Fruit fly (Drosophila melanogaster) whole organism, prepupa: ENCODE data around the gene CG46313.

ENCODE experiments used
- Blimp-1 ChIP-seq: fragments of 200-800 bp; sonication (Bioruptor generic); optimal IDR thresholded peaks from 3 replicates; lab custom pipeline; 2017; ENCODE audit warnings: missing biosample characterization, missing genetic modification characterization, mild to moderate bottlenecking, moderate library complexity, missing genetic modification reagents
- CG10631 ChIP-seq: fragments of 200-800 bp; sonication (Bioruptor generic); optimal IDR thresholded peaks from 2 replicates; lab custom pipeline; 2016; ENCODE audit warnings: missing biosample characterization, missing genetic modification characterization
- CG10669 ChIP-seq: fragments of 200-800 bp; sonication (Bioruptor generic); optimal IDR thresholded peaks from 3 replicates; lab custom pipeline; 2018; ENCODE audit warnings: missing biosample characterization, mild to moderate bottlenecking, missing genetic modification characterization, moderate library complexity
- CG11762 ChIP-seq: fragments of 200-800 bp; sonication (Bioruptor generic); optimal IDR thresholded peaks from 3 replicates; lab custom pipeline; 2016; ENCODE audit warnings: missing biosample characterization, missing genetic modification characterization; ENCODE audit not compliant: insufficient read depth
- CG15336 ChIP-seq: fragments of 200-800 bp; sonication (Bioruptor generic); IDR thresholded peaks from 2 replicates; pipeline ENCODE4 v1.3.6; 2022; ENCODE audit warnings: missing biosample characterization, missing genetic modification characterization
- CG1621 ChIP-seq: fragments of 200-800 bp; sonication (Bioruptor generic); optimal IDR thresholded peaks from 3 replicates; lab custom pipeline; 2018; ENCODE audit warnings: missing biosample characterization, mild to moderate bottlenecking, missing genetic modification characterization
- CG16779 ChIP-seq: fragments of 200-800 bp; sonication (Bioruptor generic); optimal IDR thresholded peaks from 3 replicates; lab custom pipeline; 2017; ENCODE audit warnings: missing biosample characterization, mild to moderate bottlenecking, missing genetic modification characterization
- CG3032 ChIP-seq: fragments of 200-800 bp; optimal IDR thresholded peaks from 2 replicates; lab custom pipeline; 2019; ENCODE audit warnings: missing biosample characterization, mild to moderate bottlenecking, missing genetic modification characterization, moderate library complexity
- CG34406 ChIP-seq: fragments of 200-800 bp; sonication (Bioruptor generic); optimal IDR thresholded peaks from 3 replicates; lab custom pipeline; 2016; ENCODE audit warnings: missing biosample characterization, missing genetic modification characterization
- CG4318 ChIP-seq: fragments of 200-800 bp; sonication (Bioruptor generic); optimal IDR thresholded peaks from 3 replicates; lab custom pipeline; 2017; ENCODE audit warnings: missing biosample characterization, mild to moderate bottlenecking, missing genetic modification characterization
- CG6276 ChIP-seq: fragments of 200-800 bp; sonication (Bioruptor generic); optimal IDR thresholded peaks from 2 replicates; lab custom pipeline; 2017; ENCODE audit warnings: missing biosample characterization, mild to moderate bottlenecking, missing genetic modification characterization
- CG6792 ChIP-seq: fragments of 200-800 bp; sonication (Bioruptor generic); optimal IDR thresholded peaks from 3 replicates; lab custom pipeline; 2016; ENCODE audit warnings: missing biosample characterization, missing genetic modification characterization
- CG6808 ChIP-seq: fragments of 200-800 bp; sonication (Bioruptor generic); optimal IDR thresholded peaks from 3 replicates; lab custom pipeline; 2017; ENCODE audit warnings: missing biosample characterization, missing genetic modification characterization, mild to moderate bottlenecking, moderate library complexity, missing genetic modification reagents
- CG6854 ChIP-seq: fragments of 200-800 bp; sonication (Bioruptor generic); optimal IDR thresholded peaks from 2 replicates; lab custom pipeline; 2017; ENCODE audit warnings: missing biosample characterization, mild to moderate bottlenecking, missing genetic modification characterization
- CG7368 ChIP-seq: fragments of 200-800 bp; sonication (Bioruptor generic); optimal IDR thresholded peaks from 3 replicates; lab custom pipeline; 2016; ENCODE audit warnings: missing biosample characterization, missing genetic modification characterization
- CG8119 ChIP-seq: fragments of 200-800 bp; sonication (Bioruptor generic); IDR thresholded peaks from 3 replicates; pipeline ENCODE4 v1.3.6; 2022; ENCODE audit warnings: missing biosample characterization, missing genetic modification characterization
- CG9139 ChIP-seq: fragments of 200-800 bp; sonication (Bioruptor generic); optimal IDR thresholded peaks from 3 replicates; lab custom pipeline; 2017; ENCODE audit warnings: missing biosample characterization, mild to moderate bottlenecking, missing genetic modification characterization
- Eip75B ChIP-seq: fragments of 200-800 bp; sonication (Bioruptor generic); optimal IDR thresholded peaks from 3 replicates; lab custom pipeline; 2016; ENCODE audit warnings: missing biosample characterization, missing genetic modification characterization
- Eip78C ChIP-seq: fragments of 200-800 bp; sonication (Bioruptor generic); peaks from one replicate; lab custom pipeline; 2016; ENCODE audit warnings: missing biosample characterization, missing genetic modification characterization
- Hr4 ChIP-seq: fragments of 200-800 bp; sonication (Bioruptor generic); optimal IDR thresholded peaks from 3 replicates; lab custom pipeline; 2016; ENCODE audit warnings: missing biosample characterization, missing genetic modification characterization
- Lpt ChIP-seq: fragments of 200-800 bp; sonication (Bioruptor generic); optimal IDR thresholded peaks from 3 replicates; lab custom pipeline; 2016; ENCODE audit warnings: missing biosample characterization, missing genetic modification characterization
- Smox ChIP-seq: fragments of 200-800 bp; sonication (Bioruptor generic); optimal IDR thresholded peaks from 3 replicates; lab custom pipeline; 2016; ENCODE audit warnings: missing biosample characterization, missing genetic modification characterization
- Sox102F ChIP-seq: fragments of 200-800 bp; sonication (Bioruptor generic); optimal IDR thresholded peaks from 2 replicates; lab custom pipeline; 2016; ENCODE audit warnings: missing biosample characterization, mild to moderate bottlenecking, missing genetic modification characterization
- Sox14 ChIP-seq: fragments of 200-800 bp; sonication (Bioruptor generic); optimal IDR thresholded peaks from 3 replicates; lab custom pipeline; 2016; ENCODE audit warnings: missing biosample characterization, missing genetic modification characterization
- Sox15 ChIP-seq: fragments of 200-800 bp; sonication (Bioruptor generic); optimal IDR thresholded peaks from 3 replicates; lab custom pipeline; 2016; ENCODE audit warnings: missing biosample characterization, missing genetic modification characterization
- achi ChIP-seq: fragments of 200-800 bp; sonication (Bioruptor generic); optimal IDR thresholded peaks from 3 replicates; lab custom pipeline; 2016; ENCODE audit warnings: missing biosample characterization, missing genetic modification characterization
- acj6 ChIP-seq: fragments of 200-800 bp; sonication (Bioruptor generic); optimal IDR thresholded peaks from 3 replicates; lab custom pipeline; 2016; ENCODE audit warnings: missing biosample characterization, missing genetic modification characterization
- cyc ChIP-seq: fragments of 200-800 bp; sonication (Bioruptor generic); optimal IDR thresholded peaks from 3 replicates; lab custom pipeline; 2016; ENCODE audit warnings: missing biosample characterization, missing genetic modification characterization
- dac ChIP-seq: fragments of 200-800 bp; sonication (Bioruptor generic); optimal IDR thresholded peaks from 2 replicates; lab custom pipeline; 2017; ENCODE audit warnings: missing biosample characterization, mild to moderate bottlenecking, missing genetic modification characterization
- dsx ChIP-seq: fragments of 200-800 bp; optimal IDR thresholded peaks from 3 replicates; lab custom pipeline; 2019; ENCODE audit warnings: missing biosample characterization, mild to moderate bottlenecking, missing genetic modification characterization, moderate library complexity; ENCODE audit not compliant: poor library complexity, severe bottlenecking
- eg ChIP-seq: fragments of 200-800 bp; sonication (Bioruptor generic); IDR thresholded peaks from 3 replicates; pipeline ENCODE4 v1.3.6; 2022; ENCODE audit warnings: missing biosample characterization, missing genetic modification characterization
- esn ChIP-seq: fragments of 200-800 bp; sonication (Bioruptor generic); optimal IDR thresholded peaks from 2 replicates; lab custom pipeline; 2016; ENCODE audit warnings: missing biosample characterization, mild to moderate bottlenecking, missing genetic modification characterization, moderate library complexity
- fd59A ChIP-seq: fragments of 200-800 bp; sonication (Bioruptor generic); optimal IDR thresholded peaks from 2 replicates; lab custom pipeline; 2017; ENCODE audit warnings: missing biosample characterization, mild to moderate bottlenecking, missing genetic modification characterization, missing genetic modification reagents
- lz ChIP-seq: fragments of 200-800 bp; sonication (Bioruptor generic); optimal IDR thresholded peaks from 3 replicates; lab custom pipeline; 2016; ENCODE audit warnings: missing biosample characterization, missing genetic modification characterization
- net ChIP-seq: fragments of 200-800 bp; sonication (Bioruptor generic); optimal IDR thresholded peaks from 3 replicates; lab custom pipeline; 2016; ENCODE audit warnings: missing biosample characterization, missing genetic modification characterization
- pdm3 ChIP-seq: fragments of 200-800 bp; sonication (Bioruptor generic); optimal IDR thresholded peaks from 3 replicates; lab custom pipeline; 2016; ENCODE audit warnings: missing biosample characterization, missing genetic modification characterization
- salr ChIP-seq, 2 experiments: fragments of 200-800 bp; sonication (Bioruptor generic); optimal IDR thresholded peaks; 3 replicates each; lab custom pipeline; 2016 to 2018; ENCODE audit warnings: missing biosample characterization in 2 of 2, missing genetic modification characterization in 2 of 2, mild to moderate bottlenecking in 1 of 2
- ss ChIP-seq, 2 experiments: fragments of 200-800 bp; sonication (Bioruptor generic); optimal IDR thresholded peaks; 2 replicates in 1 of 2; 3 replicates in 1 of 2; lab custom pipeline; 2017 to 2018; ENCODE audit warnings: mild to moderate bottlenecking in 2 of 2, missing biosample characterization in 2 of 2, missing genetic modification characterization in 2 of 2, moderate library complexity in 1 of 2
- svp ChIP-seq: fragments of 200-800 bp; sonication (Bioruptor generic); peaks from one replicate; lab custom pipeline; 2016; ENCODE audit warnings: missing biosample characterization, missing genetic modification characterization
- topi ChIP-seq: fragments of 200-800 bp; sonication (Bioruptor generic); optimal IDR thresholded peaks from 3 replicates; lab custom pipeline; 2016; ENCODE audit warnings: missing biosample characterization, missing genetic modification characterization

The CG46313 gene

DNA sequence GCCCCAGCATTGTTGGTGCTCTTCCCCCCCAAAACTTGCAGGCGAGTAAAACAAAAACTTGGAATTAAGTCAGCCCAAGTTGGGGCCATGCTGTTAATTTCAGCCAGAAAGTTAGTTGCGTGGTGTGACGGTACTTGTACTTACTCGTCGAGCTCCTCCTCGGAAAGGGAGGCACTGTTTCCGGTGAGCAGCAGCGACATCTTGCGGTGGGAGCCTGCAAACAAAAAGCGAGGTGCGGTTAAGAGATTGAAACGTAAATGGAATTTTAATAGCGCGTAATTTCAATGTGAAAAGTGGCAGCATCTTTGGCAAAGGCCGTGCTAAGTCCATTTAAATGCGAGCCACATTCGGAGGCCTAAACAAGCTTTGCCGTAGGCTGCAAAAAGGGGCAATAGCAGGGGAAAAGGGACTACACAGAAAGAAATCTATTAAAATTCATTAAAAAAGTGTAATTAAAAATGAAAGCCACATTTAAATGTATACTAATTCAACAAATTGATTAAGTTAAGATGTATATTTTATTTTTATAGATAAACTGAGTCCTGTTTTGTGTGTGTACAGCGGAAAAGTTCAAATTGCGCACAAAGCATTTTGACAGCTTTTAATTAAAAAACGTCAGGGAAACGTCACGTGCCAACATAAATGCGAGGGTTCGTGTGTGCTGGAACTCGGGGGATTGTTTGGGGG, 21.8 kb upstream of the CG46313 start:
- TF ChIP-seq CG3032 (tag; lab: Kevin White, UChicago) (no peak), CG34406 (no peak), Smox (GFP tag; lab: Kevin White, UChicago) (no peak), dsx (GFP tag; lab: Kevin White, UChicago) (no peak), svp (GFP tag; lab: Kevin White, UChicago) (peak; percentile 10), Sox15 (GFP tag; lab: Kevin White, UChicago) (no peak), CG1621 (tag; lab: Kevin White, UChicago) (no peak), Eip78C (peak; percentile 21)

DNA sequence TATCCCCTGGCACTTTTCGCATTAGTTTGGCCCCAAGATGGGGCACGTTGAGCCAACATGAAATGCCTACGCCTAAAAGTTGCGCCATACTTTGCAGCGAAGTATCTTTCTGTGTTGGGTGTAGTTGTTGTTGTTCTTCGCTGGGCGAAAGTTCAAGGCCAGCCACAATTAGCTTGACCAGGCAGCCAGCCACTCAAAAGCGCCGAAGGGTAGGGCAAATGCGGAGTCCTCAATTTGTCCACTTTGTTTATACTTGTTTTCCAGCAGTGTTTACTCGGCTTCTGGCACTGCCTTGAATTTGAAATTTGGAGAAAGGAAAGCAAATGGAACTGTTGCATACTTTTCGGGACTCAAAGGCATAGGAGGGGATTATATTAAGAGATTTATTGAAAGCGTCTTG, 21.2 kb upstream of the CG46313 start:
- TF ChIP-seq Blimp-1 (GFP tag; lab: Kevin White, UChicago), result no peak
- no peak for TF ChIP-seq CG11762 (GFP tag; lab: Kevin White, UChicago)
- peak; percentile 77 for TF ChIP-seq svp (GFP tag; lab: Kevin White, UChicago)

DNA sequence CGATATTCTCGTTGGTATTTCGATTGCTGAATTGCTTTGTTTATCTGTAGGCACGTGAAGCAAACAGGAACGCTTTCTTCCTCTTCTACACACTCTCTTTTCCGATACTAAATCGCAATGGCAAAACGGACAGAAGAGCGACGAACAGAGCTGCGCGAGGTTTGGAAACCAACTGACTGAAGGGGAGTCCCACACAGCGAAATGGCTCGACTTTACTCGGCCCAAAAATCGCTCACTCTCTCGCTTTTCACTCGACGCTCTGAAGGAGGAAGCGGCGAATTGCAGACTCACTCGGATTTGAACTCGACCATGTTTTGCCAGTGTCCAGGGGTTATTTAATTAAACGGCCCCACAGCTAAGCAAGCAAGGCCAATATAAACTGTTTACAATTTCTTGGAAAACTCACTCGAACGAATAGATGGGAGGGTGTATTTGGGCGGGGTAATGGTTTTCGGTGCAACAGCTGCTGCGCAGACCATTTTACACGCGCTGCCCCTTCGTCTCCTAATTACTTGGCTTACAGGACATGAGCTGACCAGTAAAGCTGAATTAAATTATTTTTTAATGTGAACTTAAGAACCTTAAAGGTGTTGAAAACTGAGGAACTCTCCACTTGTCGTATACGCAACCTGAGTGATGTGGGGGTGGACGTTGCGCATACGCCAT, 19.9 kb upstream of the CG46313 start, which contains the start of gene CG6330:
Gene CG6330, minus strand, starts transcription at position 178 of the 666 bp plus-strand sequence.
- TF ChIP-seq dac (no peak), acj6 (GFP tag; lab: Kevin White, UChicago) (no peak), eg (no peak), CG9139 (no peak), lz (GFP tag; lab: Kevin White, UChicago) (no peak), CG15336 (no peak), Hr4 (GFP tag; lab: Kevin White, UChicago) (no peak)

DNA sequence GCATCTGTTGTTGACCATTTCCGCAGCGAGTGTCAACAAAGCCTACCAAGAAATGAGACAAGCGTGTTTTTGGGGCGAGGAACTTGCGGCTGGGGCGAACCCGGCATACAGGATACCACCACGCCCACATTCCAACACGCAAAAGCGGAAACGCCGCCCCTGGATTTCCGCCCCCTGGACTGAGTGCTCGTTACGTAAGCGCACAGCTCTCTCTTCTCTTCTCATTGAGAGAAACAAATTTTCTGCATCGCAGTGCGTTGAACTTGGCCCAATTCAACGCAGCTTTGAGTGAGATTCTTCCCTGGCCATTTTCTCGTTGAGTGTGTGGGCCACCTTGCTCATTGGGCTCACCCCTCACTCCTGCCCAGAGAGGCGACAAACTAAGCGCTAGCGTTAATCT, 17.8 kb upstream of the CG46313 start:
- peak; percentile 50 for TF ChIP-seq CG6854 (GFP tag; lab: Kevin White, UChicago)
- peak; percentile 8 for TF ChIP-seq CG7368 (GFP tag; lab: Kevin White, UChicago)
- no peak for TF ChIP-seq dsx (GFP tag; lab: Kevin White, UChicago)
- TF ChIP-seq CG15336, result no peak
- TF ChIP-seq eg, result 0 out of 3 replicates have a peak, but pooled peaks have one; percentile 22

DNA sequence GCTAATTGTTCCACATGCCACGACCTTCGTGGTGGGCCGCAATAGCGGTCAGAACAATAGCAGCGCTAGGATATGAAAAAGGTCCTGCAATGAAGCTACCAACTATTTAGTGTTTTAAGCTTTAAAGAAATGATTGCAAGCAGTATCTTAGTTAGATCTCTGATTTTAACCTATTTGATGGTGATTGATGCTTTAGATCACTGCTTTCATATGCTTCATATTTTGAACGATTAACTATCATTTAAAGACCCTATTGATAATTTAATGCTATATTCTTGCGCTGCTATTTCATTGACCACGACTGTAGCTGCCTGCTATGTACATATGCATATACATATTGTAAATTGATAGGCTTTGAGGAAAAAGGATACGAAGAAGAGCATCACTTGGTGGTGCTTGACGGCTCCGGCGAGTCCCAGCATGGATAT, 14.6 kb upstream of the CG46313 start:
- TF ChIP-seq CG4318 (GFP tag; lab: Kevin White, UChicago) (peak; percentile 33), CG16779 (tag; lab: Kevin White, UChicago) (peak; percentile 56), CG11762 (GFP tag; lab: Kevin White, UChicago) (peak; percentile 71), CG1621 (tag; lab: Kevin White, UChicago) (peak; percentile 57), dsx (GFP tag; lab: Kevin White, UChicago) (peak; percentile 83), net (GFP tag; lab: Kevin White, UChicago) (peak; percentile 50), Lpt (GFP tag; lab: Kevin White, UChicago) (peak; percentile 7), Sox14 (GFP tag; lab: Kevin White, UChicago) (peak; percentile 50), topi (GFP tag; lab: Kevin White, UChicago) (peak; percentile 87), CG8119 (GFP tag; lab: Robert Waterston, UW) (peak; percentile 61), CG6276 (no peak), Sox15 (GFP tag; lab: Kevin White, UChicago) (no peak), CG10669 (GFP tag; lab: Kevin White, UChicago) (peak; percentile 88), CG6808 (peak; percentile 87), cyc (GFP tag; lab: Kevin White, UChicago) (peak; percentile 85), fd59A (GFP tag; lab: Kevin White, UChicago) (peak; percentile 57), Sox102F (peak; percentile 63), ss (GFP tag; optimal IDR thresholded peaks at IDR 0.05; lab: Kevin White, UChicago) (peak; percentile 73 to 81), pdm3 (GFP tag; lab: Kevin White, UChicago) (peak; percentile 58), CG10631 (GFP tag; lab: Kevin White, UChicago) (peak; percentile 38), CG6792 (GFP tag; lab: Kevin White, UChicago) (peak; percentile 51), Eip75B (peak; percentile 53), achi (GFP tag; lab: Kevin White, UChicago) (peak; percentile 81), salr (GFP tag; optimal IDR thresholded peaks at IDR 0.05; lab: Kevin White, UChicago) (peak; percentile 34 to 37), lz (GFP tag; lab: Kevin White, UChicago) (peak; percentile 60), acj6 (GFP tag; lab: Kevin White, UChicago) (peak; percentile 63), esn (GFP tag; lab: Kevin White, UChicago) (peak; percentile 50)
